Worm (Caenorhabditis elegans) whole organism, L4 larva: ENCODE results near the gene F55E10.1.
A peak's percentile ranks its signal among the peaks of the same experiment; 100 is the strongest.

Experiments used
- D1046.2 ChIP-seq: fragments of 200-800 bp; sonication (Bioruptor generic); IDR thresholded peaks from 2 replicates; pipeline ENCODE4 v1.3.6; 2022; ENCODE audit warnings: missing genetic modification characterization, missing compliant biosample characterization
- F26F4.8 ChIP-seq: fragments of 200-800 bp; sonication (Bioruptor generic); conservative IDR thresholded peaks from 2 replicates; pipeline ENCODE4 v1.3.6; 2022; ENCODE audit warnings: missing genetic modification characterization, missing compliant biosample characterization
- F37D6.2 ChIP-seq: sonication (generic microtip); optimal IDR thresholded peaks from 2 replicates; lab custom pipeline; 2016; ENCODE audit warnings: mild to moderate bottlenecking, missing genetic modification characterization, missing compliant biosample characterization
- F49E8.2 ChIP-seq: sonication (generic microtip); optimal IDR thresholded peaks from 2 replicates; lab custom pipeline; 2016; ENCODE audit warnings: missing compliant biosample characterization, mild to moderate bottlenecking, missing genetic modification characterization, borderline replicate concordance
- R02D3.7 ChIP-seq: fragments of 150-350 bp; sonication (generic microtip); optimal IDR thresholded peaks from 3 replicates; lab custom pipeline; 2014; ENCODE audit warnings: missing biosample characterization, missing genetic modification characterization
- ZK337.2 ChIP-seq: fragments of 200-800 bp; sonication (Bioruptor generic); IDR thresholded peaks from 2 replicates; pipeline ENCODE4 v1.3.6; 2022; ENCODE audit warnings: missing genetic modification reagents, missing genetic modification characterization, missing compliant biosample characterization
- ama-1 ChIP-seq: fragments of 150-350 bp; optimal IDR thresholded peaks from 2 replicates; lab custom pipeline; 2014; ENCODE audit warnings: inconsistent platforms, mixed read lengths
- ceh-20 ChIP-seq: fragments of 200-800 bp; sonication (Bioruptor generic); IDR thresholded peaks from 2 replicates; pipeline ENCODE4 v1.3.6; 2022; ENCODE audit warnings: missing genetic modification reagents, missing genetic modification characterization, missing compliant biosample characterization
- ceh-82 ChIP-seq: sonication (generic microtip); optimal IDR thresholded peaks from 2 replicates; lab custom pipeline; 2017; ENCODE audit warnings: missing biosample characterization, missing genetic modification characterization
- ces-1 ChIP-seq: fragments of 150-350 bp; sonication (generic microtip); optimal IDR thresholded peaks from 4 replicates; lab custom pipeline; 2014; ENCODE audit warnings: missing biosample characterization, missing genetic modification reagents, missing genetic modification characterization
- cey-2 ChIP-seq: sonication (generic microtip); optimal IDR thresholded peaks from 3 replicates; lab custom pipeline; 2017; ENCODE audit warnings: missing genetic modification characterization, mild to moderate bottlenecking, missing compliant biosample characterization, antibody characterized with exemption, borderline replicate concordance; ENCODE audit not compliant: insufficient read depth
- ctbp-1 ChIP-seq: fragments of 200-800 bp; sonication (Bioruptor generic); IDR thresholded peaks from 2 replicates; pipeline ENCODE4 v1.3.6; 2022; ENCODE audit warnings: missing genetic modification reagents, missing genetic modification characterization, missing compliant biosample characterization
- daf-16 ChIP-seq, 3 experiments: sonication (generic microtip); optimal IDR thresholded peaks; 2 replicates each; lab custom pipeline; 2016 to 2017; ENCODE audit warnings: missing genetic modification characterization in 3 of 3, missing genetic modification reagents in 3 of 3, mild to moderate bottlenecking in 2 of 3, missing compliant biosample characterization in 2 of 3, missing biosample characterization in 1 of 3, moderate library complexity in 1 of 3
- daf-8 ChIP-seq: fragments of 200-800 bp; sonication (Bioruptor generic); IDR thresholded peaks from 2 replicates; pipeline ENCODE4 v1.3.6; 2022; ENCODE audit warnings: missing genetic modification characterization, missing compliant biosample characterization
- dmd-6 ChIP-seq: fragments of 200-800 bp; sonication (Bioruptor generic); IDR thresholded peaks from 2 replicates; pipeline ENCODE4 v1.3.6; 2022; ENCODE audit warnings: missing genetic modification reagents, missing genetic modification characterization, missing compliant biosample characterization
- dmd-9 ChIP-seq: fragments of 200-800 bp; sonication (Bioruptor generic); IDR thresholded peaks from 2 replicates; pipeline ENCODE4 v1.3.6; 2022; ENCODE audit warnings: missing genetic modification reagents, missing genetic modification characterization, missing compliant biosample characterization
- dpl-1 ChIP-seq: fragments of 150-350 bp; optimal IDR thresholded peaks from 2 replicates; lab custom pipeline; 2014; ENCODE audit warnings: missing biosample characterization, missing genetic modification reagents, missing genetic modification characterization
- duxl-1 ChIP-seq: sonication (generic microtip); optimal IDR thresholded peaks from 2 replicates; lab custom pipeline; 2016; ENCODE audit warnings: mild to moderate bottlenecking, missing genetic modification characterization, moderate library complexity, missing compliant biosample characterization; ENCODE audit not compliant: poor library complexity
- dve-1 ChIP-seq: sonication (generic microtip); optimal IDR thresholded peaks from 2 replicates; lab custom pipeline; 2017; ENCODE audit warnings: antibody characterized with exemption, mild to moderate bottlenecking, missing genetic modification characterization, missing compliant biosample characterization; ENCODE audit not compliant: insufficient read depth
- fkh-10 ChIP-seq: fragments of 150-350 bp; optimal IDR thresholded peaks from 2 replicates; lab custom pipeline; 2014; ENCODE audit warnings: missing biosample characterization, missing genetic modification reagents, missing genetic modification characterization
- hif-1 ChIP-seq, 2 experiments: sonication (generic microtip); optimal IDR thresholded peaks; 2 replicates each; lab custom pipeline; 2016 to 2017; ENCODE audit warnings: missing compliant biosample characterization in 2 of 2, missing genetic modification characterization in 2 of 2, missing genetic modification reagents in 2 of 2, missing genotype in 2 of 2, mild to moderate bottlenecking in 1 of 2
- hlh-11 ChIP-seq: fragments of 200-800 bp; sonication (Bioruptor generic); optimal IDR thresholded peaks from 2 replicates; lab custom pipeline; 2018; ENCODE audit warnings: mild to moderate bottlenecking, missing genetic modification characterization, missing compliant biosample characterization
- hmg-1.1 ChIP-seq: fragments of 200-800 bp; sonication (Bioruptor generic); IDR thresholded peaks from 2 replicates; pipeline ENCODE4 v1.3.6; 2022; ENCODE audit warnings: missing genetic modification reagents, missing genetic modification characterization, missing compliant biosample characterization
- lim-7 ChIP-seq: fragments of 200-800 bp; sonication (Bioruptor generic); IDR thresholded peaks from 2 replicates; pipeline ENCODE4 v1.3.6; 2022; ENCODE audit warnings: missing genetic modification characterization, missing compliant biosample characterization
- lin-15B ChIP-seq: fragments of 150-350 bp; sonication (generic microtip); optimal IDR thresholded peaks from 3 replicates; lab custom pipeline; 2014; ENCODE audit warnings: missing biosample characterization, missing genetic modification characterization
- lin-38 ChIP-seq: fragments of 200-800 bp; sonication (Bioruptor generic); IDR thresholded peaks from 2 replicates; pipeline ENCODE4 v1.3.6; 2022; ENCODE audit warnings: missing genetic modification reagents, missing genetic modification characterization, missing compliant biosample characterization
- lir-3 ChIP-seq: sonication (generic microtip); optimal IDR thresholded peaks from 2 replicates; lab custom pipeline; 2016; ENCODE audit warnings: mild to moderate bottlenecking, missing genetic modification characterization, missing compliant biosample characterization
- lsy-2 ChIP-seq, 2 experiments: fragments of 150-350 bp in 1 of 2; sonication (generic microtip) in 1 of 2; optimal IDR thresholded peaks; 2 replicates each; lab custom pipeline; 2014 to 2017; ENCODE audit warnings: missing biosample characterization in 2 of 2, missing genetic modification characterization in 2 of 2
- mdt-29 ChIP-seq: fragments of 200-800 bp; sonication (Bioruptor generic); IDR thresholded peaks from 2 replicates; pipeline ENCODE4 v1.3.6; 2022; ENCODE audit warnings: missing genetic modification reagents, missing genetic modification characterization, missing compliant biosample characterization
- mes-2 ChIP-seq: sonication (generic microtip); optimal IDR thresholded peaks from 2 replicates; lab custom pipeline; 2016; ENCODE audit warnings: missing genotype, mild to moderate bottlenecking, missing genetic modification characterization, missing compliant biosample characterization; ENCODE audit not compliant: poor library complexity, severe bottlenecking
- mxl-2 ChIP-seq: fragments of 200-800 bp; sonication (Bioruptor generic); conservative IDR thresholded peaks from 2 replicates; pipeline ENCODE4 v1.3.6; 2022; ENCODE audit warnings: missing genetic modification reagents, missing genetic modification characterization, missing compliant biosample characterization
- nhr-10 ChIP-seq: fragments of 150-350 bp; optimal IDR thresholded peaks from 2 replicates; lab custom pipeline; 2014; ENCODE audit warnings: missing biosample characterization, missing genetic modification characterization
- nhr-11 ChIP-seq: fragments of 150-350 bp; optimal IDR thresholded peaks from 2 replicates; lab custom pipeline; 2014; ENCODE audit warnings: missing biosample characterization, missing genetic modification characterization
- nhr-28 ChIP-seq: fragments of 150-350 bp; optimal IDR thresholded peaks from 2 replicates; lab custom pipeline; 2014; ENCODE audit warnings: missing biosample characterization, missing genetic modification characterization
- nhr-42 ChIP-seq: fragments of 200-800 bp; sonication (Bioruptor generic); IDR thresholded peaks from 2 replicates; pipeline ENCODE4 v1.3.6; 2022; ENCODE audit warnings: missing genetic modification characterization, missing compliant biosample characterization
- php-3 ChIP-seq: fragments of 200-800 bp; sonication (Bioruptor generic); IDR thresholded peaks from 2 replicates; pipeline ENCODE4 v1.3.6; 2022; ENCODE audit warnings: missing genetic modification reagents, missing genetic modification characterization, missing compliant biosample characterization
- pqm-1 ChIP-seq: sonication (generic microtip); optimal IDR thresholded peaks from 2 replicates; lab custom pipeline; 2017; ENCODE audit warnings: missing biosample characterization, missing genetic modification characterization
- rbr-2 ChIP-seq: sonication (generic microtip); optimal IDR thresholded peaks from 2 replicates; lab custom pipeline; 2016; ENCODE audit warnings: missing genotype, missing genetic modification characterization, missing compliant biosample characterization
- saeg-2 ChIP-seq: fragments of 200-800 bp; sonication (Bioruptor generic); IDR thresholded peaks from 2 replicates; pipeline ENCODE4 v1.3.6; 2022; ENCODE audit warnings: missing genetic modification reagents, missing genetic modification characterization, missing compliant biosample characterization
- skn-1 ChIP-seq: fragments of 150-350 bp; optimal IDR thresholded peaks from 2 replicates; lab custom pipeline; 2014; ENCODE audit warnings: missing biosample characterization, missing genetic modification characterization
- snpc-1.2 ChIP-seq: fragments of 200-800 bp; sonication (Bioruptor generic); IDR thresholded peaks from 2 replicates; pipeline ENCODE4 v1.3.6; 2022; ENCODE audit warnings: missing genetic modification reagents, missing genetic modification characterization, missing compliant biosample characterization
- tra-1 ChIP-seq: fragments of 200-800 bp; sonication (Bioruptor generic); IDR thresholded peaks from 2 replicates; pipeline ENCODE4 v1.3.6; 2022; ENCODE audit warnings: missing genetic modification reagents, missing genetic modification characterization, missing compliant biosample characterization
- unc-130 ChIP-seq: sonication (generic microtip); optimal IDR thresholded peaks from 2 replicates; lab custom pipeline; 2016; ENCODE audit warnings: missing genetic modification reagents, missing genetic modification characterization, missing compliant biosample characterization
- unc-62 ChIP-seq, 3 experiments: fragments of 150-350 bp in 1 of 3; sonication (generic microtip); optimal IDR thresholded peaks in 2 of 3; peaks in 1 of 3; 1 replicate in 1 of 3; 2 replicates in 2 of 3; lab custom pipeline; 2014 to 2017; ENCODE audit warnings: missing biosample characterization in 3 of 3, missing genetic modification characterization in 3 of 3, missing genetic modification reagents in 3 of 3, missing genotype in 1 of 3
- vab-7 ChIP-seq: fragments of 200-800 bp; sonication (Bioruptor generic); IDR thresholded peaks from 2 replicates; pipeline ENCODE4 v1.3.6; 2022; ENCODE audit warnings: missing genetic modification reagents, missing genetic modification characterization, missing compliant biosample characterization
- zfp-2 ChIP-seq: sonication (generic microtip); optimal IDR thresholded peaks from 2 replicates; lab custom pipeline; 2016; ENCODE audit warnings: mild to moderate bottlenecking, missing genetic modification characterization, missing compliant biosample characterization
- zfp-3 ChIP-seq: fragments of 200-800 bp; sonication (Bioruptor generic); conservative IDR thresholded peaks from 2 replicates; pipeline ENCODE4 v1.3.6; 2022; ENCODE audit warnings: missing genetic modification reagents, missing genetic modification characterization, missing compliant biosample characterization
- zip-2 ChIP-seq: fragments of 150-350 bp; optimal IDR thresholded peaks from 2 replicates; lab custom pipeline; 2014; ENCODE audit warnings: missing biosample characterization, missing genetic modification characterization
- ztf-11 ChIP-seq: fragments of 150-350 bp; optimal IDR thresholded peaks from 2 replicates; lab custom pipeline; 2014; ENCODE audit warnings: missing biosample characterization, missing genetic modification characterization
- ztf-7 ChIP-seq: fragments of 150-350 bp; optimal IDR thresholded peaks from 2 replicates; lab custom pipeline; 2014; ENCODE audit warnings: missing biosample characterization, missing genetic modification characterization

The F55E10.1 gene

DNA sequence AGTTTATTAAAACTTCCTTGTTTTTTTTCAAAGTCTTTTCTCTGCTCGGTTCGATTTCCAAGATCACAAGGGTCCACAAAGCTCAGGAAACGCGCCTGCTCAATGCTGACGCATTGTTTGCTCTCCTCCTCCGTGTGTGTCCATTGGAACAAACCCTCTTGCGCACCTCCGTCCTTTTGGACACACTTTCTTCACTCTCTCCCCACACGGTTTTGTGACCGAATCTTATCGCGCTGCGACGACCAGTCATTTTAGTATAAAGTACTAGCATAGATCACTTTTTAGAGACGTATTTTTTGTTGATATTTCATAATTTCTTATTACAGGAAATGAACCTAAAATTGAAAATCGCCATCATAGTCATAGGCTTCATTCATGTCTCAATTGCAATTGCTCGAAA, 26.4 kb downstream of the F55E10.1 start (continued):
- TF ChIP-seq ceh-82 (tag; lab: Kevin White, UChicago) (no peak), lir-3 (tag; lab: Kevin White, UChicago) (no peak), nhr-11 (tag; lab: Kevin White, UChicago) (peak; percentile 70), hif-1 (tag; optimal IDR thresholded peaks at IDR 0.05; lab: Kevin White, UChicago) (no peak), tra-1 (no peak; the same call in 1 of the 2 replicates), lin-38 (GFP tag; lab: Robert Waterston, UW) (no peak), nhr-10 (tag; lab: Kevin White, UChicago) (no peak), zfp-2 (no peak), ceh-20 (GFP tag; lab: Robert Waterston, UW) (peak; percentile 58; the same call in 1 of the 2 replicates), daf-8 (GFP tag; lab: Robert Waterston, UW) (no peak), lin-15B (tag; lab: Kevin White, UChicago) (no peak), ces-1 (no peak), dmd-6 (GFP tag; lab: Robert Waterston, UW) (peak; percentile 88), vab-7 (GFP tag; lab: Robert Waterston, UW) (no peak), mdt-29 (GFP tag; lab: Robert Waterston, UW) (no peak), lim-7 (GFP tag; lab: Robert Waterston, UW) (no peak), nhr-28 (tag; lab: Kevin White, UChicago) (peak; percentile 84), fkh-10 (GFP tag; lab: Kevin White, UChicago) (peak; percentile 28), dve-1 (tag; lab: Kevin White, UChicago) (peak; percentile 91), mes-2 (tag; lab: Kevin White, UChicago) (no peak), snpc-1.2 (no peak), cey-2 (tag; lab: Kevin White, UChicago) (no peak), dmd-9 (no peak), hlh-11 (peak; percentile 89), pqm-1 (peak; percentile 41), ztf-11 (tag; lab: Kevin White, UChicago) (no peak), F37D6.2 (tag; lab: Kevin White, UChicago) (peak; percentile 73), hmg-1.1 (GFP tag; lab: Robert Waterston, UW) (peak; percentile 80), D1046.2 (GFP tag; lab: Robert Waterston, UW) (no peak), saeg-2 (GFP tag; lab: Robert Waterston, UW) (no peak), daf-16 (GFP tag; optimal IDR thresholded peaks at IDR 0.05; lab: Kevin White, UChicago) (peak in 1 of 2 experiments; percentile 23), daf-16 (tag; optimal IDR thresholded peaks at IDR 0.05; lab: Kevin White, UChicago) (peak; percentile 72), unc-62 (GFP tag; optimal IDR thresholded peaks at IDR 0.05 in 1 of 2; lab: Kevin White, UChicago) (peak in 1 of 2 experiments; percentile 96), unc-62 (tag; optimal IDR thresholded peaks at IDR 0.05; lab: Kevin White, UChicago) (no peak), lsy-2 (tag; optimal IDR thresholded peaks at IDR 0.05; lab: Kevin White, UChicago) (peak; percentile 36 to 86), ZK337.2 (GFP tag; lab: Robert Waterston, UW) (no peak), duxl-1 (tag; lab: Kevin White, UChicago) (no peak), ama-1 (lab: Kevin White, UChicago) (no peak), dpl-1 (GFP tag; lab: Kevin White, UChicago) (peak; percentile 59), nhr-42 (no peak), php-3 (GFP tag; lab: Robert Waterston, UW) (0 out of 2 replicates have a peak, but pooled peaks have one; percentile 41), F26F4.8 (no peak), ztf-7 (peak; percentile 26), mxl-2 (GFP tag; lab: Robert Waterston, UW) (no peak), rbr-2 (tag; lab: Kevin White, UChicago) (peak; percentile 81), R02D3.7 (tag; lab: Kevin White, UChicago) (no peak), F49E8.2 (tag; lab: Kevin White, UChicago) (no peak), unc-130 (GFP tag; lab: Kevin White, UChicago) (no peak), zip-2 (tag; lab: Kevin White, UChicago) (no peak), skn-1 (tag; lab: Kevin White, UChicago) (no peak), ctbp-1 (GFP tag; lab: Robert Waterston, UW) (peak; percentile 63; the same call in 1 of the 2 replicates), zfp-3 (GFP tag; lab: Robert Waterston, UW) (no peak)
